Worm (Caenorhabditis elegans): ENCODE results near the gene gtbp-1.

ce11 chrIV:10174932-10175732, 46.4 kb upstream of the gtbp-1 start:
- TF ChIP-seq Y48G9A.11 (GFP tag; IDR thresholded peaks at IDR 0.05): no peak
- no peak for TF ChIP-seq mes-2 (tag; optimal IDR thresholded peaks at IDR 0.05; ENCODE audit: poor library complexity, severe bottlenecking)
- no peak for TF ChIP-seq jun-1 (tag; optimal IDR thresholded peaks at IDR 0.05)
- no peak for TF ChIP-seq nhr-6 (tag; optimal IDR thresholded peaks at IDR 0.05)
- TF ChIP-seq ceh-44 (GFP tag; IDR thresholded peaks at IDR 0.05): no peak
